Worm (Caenorhabditis elegans) whole organism, dauer: Measurements from ENCODE around the gene C17G10.7.

Experiments used
- unc-62 ChIP-seq: sonication (generic microtip); optimal IDR thresholded peaks from 2 replicates; lab custom pipeline; 2017; ENCODE audit warnings: missing biosample characterization, missing genetic modification reagents, missing genetic modification characterization

The C17G10.7 gene

DNA sequence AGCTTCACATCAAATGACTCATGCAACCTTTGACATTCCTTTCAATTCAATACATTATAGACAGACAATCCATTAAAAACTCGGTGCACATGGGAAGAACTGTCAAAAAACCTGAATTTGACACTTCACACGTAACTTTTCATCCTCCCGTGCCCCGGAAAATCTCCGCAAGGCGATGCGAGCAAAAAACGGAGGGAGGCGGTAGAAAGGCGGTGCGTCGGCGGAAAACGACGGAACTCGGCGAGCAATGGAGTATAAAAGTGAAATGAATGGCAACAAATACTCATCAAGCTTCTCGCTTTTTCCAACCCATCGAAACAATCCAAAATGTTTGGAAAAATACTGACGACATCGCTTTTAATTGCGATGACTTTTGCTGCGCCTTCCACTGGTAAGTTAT, 29.6 kb downstream of the C17G10.7 start, which contains the start of gene T25E4.1:
TSS of gene T25E4.1 (plus strand) at position 301 of the 400 bp plus-strand sequence.
- TF ChIP-seq unc-62 (GFP tag; lab: Kevin White, UChicago), result no peak

- TF ChIP-seq unc-62 (GFP tag; lab: Kevin White, UChicago), result no peak
These were observed 30.6 kb downstream of the C17G10.7 start for ce11 chrII:5577060-5577459.

DNA sequence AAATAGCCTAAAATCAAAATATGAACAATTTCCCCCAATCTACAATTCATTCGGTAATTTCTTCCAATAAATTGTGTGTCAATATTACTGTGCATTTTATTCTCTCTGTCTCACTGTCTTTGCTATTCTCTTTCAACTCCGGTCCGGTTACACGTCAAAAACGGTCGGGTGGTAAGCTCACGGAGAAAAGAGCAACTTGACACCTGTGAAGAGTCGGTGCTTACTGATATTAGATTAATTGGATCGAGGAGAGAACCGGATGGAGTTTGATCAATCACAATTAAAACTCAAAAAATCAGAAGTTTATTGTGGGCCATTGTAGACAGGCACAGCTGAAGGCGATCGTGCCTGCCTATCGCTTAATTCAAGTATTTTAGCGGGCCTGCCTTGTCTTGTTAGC, 32.7 kb downstream of the C17G10.7 start:
- TF ChIP-seq unc-62 (GFP tag; lab: Kevin White, UChicago), result no peak

DNA sequence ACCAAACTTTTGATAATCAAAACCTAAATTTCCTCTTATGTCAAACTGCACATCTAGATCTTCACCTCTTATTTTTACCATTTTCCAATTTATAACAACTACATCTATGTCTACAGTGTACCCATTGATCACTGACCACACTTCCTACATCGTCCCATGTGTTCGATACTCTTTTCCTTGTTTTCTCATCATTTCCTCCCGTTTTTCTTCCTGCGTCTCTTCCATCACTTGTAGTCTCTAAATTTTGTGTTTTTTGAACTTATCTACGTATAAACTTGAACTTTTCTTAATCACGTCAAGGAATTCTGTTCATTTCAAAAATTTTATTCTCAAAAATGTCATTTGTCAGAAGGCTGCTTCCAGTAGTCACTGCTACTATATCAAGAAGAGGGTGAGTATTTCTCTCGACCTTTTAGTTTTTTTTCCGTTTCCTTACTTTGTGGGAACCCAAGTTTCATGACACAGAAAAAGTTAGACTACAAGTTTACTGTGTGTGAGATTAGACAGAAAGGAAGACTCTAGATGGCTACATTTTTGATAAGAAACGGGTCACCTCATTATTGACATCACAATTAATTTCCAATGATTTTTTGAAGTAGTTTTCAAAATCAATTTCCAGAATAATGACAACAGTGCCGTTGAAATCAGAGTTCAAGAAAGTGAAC, 35.4 kb downstream of the C17G10.7 start:
- TF ChIP-seq unc-62 (GFP tag; lab: Kevin White, UChicago), result no peak

DNA sequence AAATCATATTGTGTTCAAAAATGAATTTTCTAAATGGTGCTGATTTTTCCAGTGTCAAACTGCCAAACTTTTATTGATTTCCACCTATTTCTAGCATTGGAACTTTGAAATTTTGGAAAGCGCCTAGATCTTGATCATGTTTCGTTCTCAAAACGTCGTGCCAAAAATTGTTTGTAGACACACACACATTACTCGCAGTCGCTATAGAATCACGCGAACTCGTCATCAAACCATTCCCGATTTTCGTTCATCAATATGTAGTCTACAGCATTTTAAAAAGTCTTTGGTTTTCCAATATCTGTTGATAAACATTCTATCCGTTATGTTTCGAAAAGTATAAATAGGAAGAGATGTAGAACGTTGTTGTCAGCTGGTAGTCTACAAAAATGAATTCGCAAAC, 37.4 kb downstream of the C17G10.7 start, which contains the start of the genes C17C3.1 and C17C3.15:
TSS of gene C17C3.1 (plus strand) at position 301 of the 400 bp plus-strand sequence.
TSS of gene C17C3.15 (plus strand) at position 383 of the 400 bp plus-strand sequence.
- TF ChIP-seq unc-62 (GFP tag; lab: Kevin White, UChicago), result no peak

DNA sequence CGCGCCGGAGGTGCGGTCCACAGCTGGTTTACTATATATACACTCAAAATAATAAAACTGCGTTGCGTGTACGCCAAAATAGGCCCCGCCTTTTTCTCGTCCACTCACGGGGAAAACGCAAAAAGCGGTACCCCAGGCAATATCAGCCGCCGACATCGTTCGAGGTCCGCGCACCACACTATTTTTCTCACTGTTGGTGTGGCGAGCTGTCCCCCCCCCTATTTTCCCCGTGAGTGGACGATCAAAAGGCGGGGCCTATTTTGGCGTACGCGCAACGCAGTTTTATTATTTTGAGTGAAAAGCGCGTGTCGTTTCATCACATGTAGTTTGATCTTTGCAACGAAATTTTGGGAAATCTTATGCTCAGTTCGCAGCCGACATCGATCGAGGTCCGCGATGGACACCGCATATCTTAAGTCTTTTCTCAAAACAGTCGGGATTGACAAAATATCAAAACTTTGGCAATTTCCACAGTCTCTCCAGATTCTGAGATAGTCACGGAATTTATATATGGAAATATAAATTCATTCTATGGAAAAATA, 42.5 kb downstream of the C17G10.7 start:
- TF ChIP-seq unc-62 (GFP tag; lab: Kevin White, UChicago), result no peak

ce11 chrII:5561392-5561791, 46.3 kb downstream of the C17G10.7 start, which contains the start of gene C17C3.3:
Gene C17C3.3, plus strand, starts transcription at chrII:5561737.
- no peak for TF ChIP-seq unc-62 (GFP tag; lab: Kevin White, UChicago)

DNA sequence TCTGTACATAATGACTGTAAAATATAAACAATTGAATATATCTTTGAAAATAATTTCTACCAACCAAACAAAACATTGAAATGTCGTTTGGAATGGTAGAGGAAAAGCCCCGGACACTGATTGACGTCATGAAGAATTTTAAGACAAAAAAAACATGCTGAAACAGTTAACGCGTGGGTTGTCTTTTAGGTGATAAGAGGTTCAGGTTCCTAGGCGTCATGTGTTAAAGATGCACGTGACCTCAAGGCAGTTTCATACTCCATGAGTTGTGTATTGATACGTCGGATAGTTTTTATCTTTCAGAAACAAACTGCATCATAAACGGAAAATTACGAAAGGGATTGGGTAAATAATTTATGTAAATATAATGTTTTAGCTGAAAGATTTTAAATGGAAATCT, 50.5 kb downstream of the C17G10.7 start:
- no peak for TF ChIP-seq unc-62 (GFP tag; lab: Kevin White, UChicago)
